Worm (Caenorhabditis elegans) whole organism, mixed stage, embryonic: Measurements from ENCODE around the gene K09C6.9.

ENCODE experiments used
- mab-5 ChIP-seq: fragments of 150-350 bp; optimal IDR thresholded peaks from 2 replicates; lab custom pipeline; 2014; ENCODE audit warnings: missing biosample characterization, missing genetic modification characterization
- mep-1 ChIP-seq: fragments of 150-350 bp; optimal IDR thresholded peaks from 2 replicates; lab custom pipeline; 2017; ENCODE audit warnings: missing biosample characterization, missing genetic modification reagents, missing genetic modification characterization, inconsistent platforms
- mls-2 ChIP-seq: sonication (generic microtip); optimal IDR thresholded peaks from 2 replicates; lab custom pipeline; 2016; ENCODE audit warnings: mild to moderate bottlenecking, missing genetic modification characterization, moderate library complexity, missing compliant biosample characterization
- nhr-12 ChIP-seq: fragments of 150-350 bp; optimal IDR thresholded peaks from 2 replicates; lab custom pipeline; 2014; ENCODE audit warnings: missing biosample characterization, missing genetic modification characterization
- nhr-2 ChIP-seq: fragments of 150-350 bp; optimal IDR thresholded peaks from 2 replicates; lab custom pipeline; 2014; ENCODE audit warnings: missing biosample characterization, missing genetic modification characterization
- nhr-76 ChIP-seq: sonication (generic microtip); optimal IDR thresholded peaks from 2 replicates; lab custom pipeline; 2017; ENCODE audit warnings: missing biosample characterization, missing genetic modification characterization
- pha-4 ChIP-seq: fragments of 150-350 bp; optimal IDR thresholded peaks from 2 replicates; lab custom pipeline; 2018; ENCODE audit warnings: missing biosample characterization, missing genetic modification reagents, missing genetic modification characterization
- snpc-4 ChIP-seq: fragments of 150-350 bp; optimal IDR thresholded peaks from 2 replicates; lab custom pipeline; 2014; ENCODE audit warnings: missing biosample characterization, missing genetic modification characterization
- tbx-8 ChIP-seq: fragments of 200-800 bp; sonication (Bioruptor generic); optimal IDR thresholded peaks from 2 replicates; lab custom pipeline; 2018; ENCODE audit warnings: mild to moderate bottlenecking, missing genetic modification characterization, moderate library complexity, missing compliant biosample characterization
- unc-120 ChIP-seq: sonication (generic microtip); optimal IDR thresholded peaks from 2 replicates; lab custom pipeline; 2017; ENCODE audit warnings: missing genetic modification characterization, missing compliant biosample characterization; ENCODE audit not compliant: poor library complexity, severe bottlenecking
- unc-39 ChIP-seq: fragments of 150-350 bp; optimal IDR thresholded peaks from 2 replicates; lab custom pipeline; 2014; ENCODE audit warnings: missing biosample characterization, missing genetic modification characterization
- zip-8 ChIP-seq: fragments of 150-350 bp; optimal IDR thresholded peaks from 2 replicates; lab custom pipeline; 2014; ENCODE audit warnings: missing biosample characterization, missing genetic modification characterization
- ztf-11 ChIP-seq: fragments of 150-350 bp; optimal IDR thresholded peaks from 2 replicates; lab custom pipeline; 2014; ENCODE audit warnings: missing biosample characterization, missing genetic modification characterization

ce11 chrV:893437-894018 lies 38.7 kb upstream of the K09C6.9 start, which contains the start of the genes srlf-23 and srlf-20:
- no peak for TF ChIP-seq mab-5 (tag; lab: Kevin White, UChicago)
- no peak for TF ChIP-seq unc-120
- TF ChIP-seq unc-39 (tag; lab: Kevin White, UChicago), result no peak
- no peak for TF ChIP-seq nhr-12
- TF ChIP-seq mls-2 (tag; lab: Kevin White, UChicago), result no peak
- no peak for TF ChIP-seq pha-4 (tag; lab: Kevin White, UChicago)
- no peak for TF ChIP-seq nhr-2
- no peak for TF ChIP-seq ztf-11 (tag; lab: Kevin White, UChicago)
- no peak for TF ChIP-seq mep-1 (tag; lab: Kevin White, UChicago)
- TF ChIP-seq nhr-76 (tag; lab: Kevin White, UChicago), result no peak
- no peak for TF ChIP-seq snpc-4 (tag; lab: Kevin White, UChicago)
- no peak for TF ChIP-seq zip-8 (tag; lab: Kevin White, UChicago)
- TF ChIP-seq tbx-8 (GFP tag; lab: Kevin White, UChicago), result no peak
